Fruit fly (Drosophila melanogaster) whole organism, embryonic: ENCODE measurements around the gene CG11811.
A peak's percentile ranks its signal among the peaks of the same experiment; 100 is the strongest.

Source experiments
- Bdp1 ChIP-seq: fragments of 200-800 bp; sonication (Bioruptor generic); optimal IDR thresholded peaks from 3 replicates; lab custom pipeline; 2016; ENCODE audit warnings: missing biosample characterization, missing genetic modification characterization
- CG10267 ChIP-seq: fragments of 200-800 bp; sonication (Bioruptor generic); optimal IDR thresholded peaks from 2 replicates; lab custom pipeline; 2018; ENCODE audit warnings: missing biosample characterization, mild to moderate bottlenecking, missing genetic modification characterization, moderate library complexity
- CG11695 ChIP-seq: fragments of 200-800 bp; sonication (Bioruptor generic); IDR thresholded peaks from 3 replicates; pipeline ENCODE4 v1.3.6; 2022; ENCODE audit warnings: missing biosample characterization, missing genetic modification characterization
- CG12219 ChIP-seq: fragments of 200-800 bp; sonication (Bioruptor generic); optimal IDR thresholded peaks from 3 replicates; lab custom pipeline; 2018; ENCODE audit warnings: missing biosample characterization, mild to moderate bottlenecking, missing genetic modification characterization
- CG1529 ChIP-seq: fragments of 200-800 bp; sonication (Bioruptor generic); optimal IDR thresholded peaks from 3 replicates; lab custom pipeline; 2018; ENCODE audit warnings: missing biosample characterization, missing genetic modification characterization
- CG15601 ChIP-seq: fragments of 200-800 bp; sonication (Bioruptor generic); optimal IDR thresholded peaks from 3 replicates; lab custom pipeline; 2019; ENCODE audit warnings: missing biosample characterization, mild to moderate bottlenecking, missing genetic modification characterization, moderate library complexity
- CG17361 ChIP-seq: fragments of 200-800 bp; sonication (Bioruptor generic); IDR thresholded peaks from 3 replicates; pipeline ENCODE4 v1.3.6; 2022; ENCODE audit warnings: missing biosample characterization, missing genetic modification characterization
- CG18619 ChIP-seq: fragments of 200-800 bp; sonication (Bioruptor generic); optimal IDR thresholded peaks from 3 replicates; lab custom pipeline; 2017; ENCODE audit warnings: missing biosample characterization, mild to moderate bottlenecking, missing genetic modification characterization
- CG30020 ChIP-seq: fragments of 200-800 bp; optimal IDR thresholded peaks from 2 replicates; lab custom pipeline; 2019; ENCODE audit warnings: missing biosample characterization, mild to moderate bottlenecking, missing genetic modification characterization, moderate library complexity
- CG3163 ChIP-seq: fragments of 200-800 bp; sonication (Bioruptor generic); optimal IDR thresholded peaks from 3 replicates; lab custom pipeline; 2016; ENCODE audit warnings: missing biosample characterization, missing genetic modification characterization
- CG32532 ChIP-seq: fragments of 200-800 bp; sonication (Bioruptor generic); IDR thresholded peaks from 2 replicates; pipeline ENCODE4 v1.3.6; 2022; ENCODE audit warnings: missing biosample characterization, missing genetic modification characterization
- CG6791 ChIP-seq: fragments of 200-800 bp; sonication (Bioruptor generic); IDR thresholded peaks from 3 replicates; pipeline ENCODE4 v1.3.6; 2022; ENCODE audit warnings: missing biosample characterization, missing genetic modification characterization; ENCODE audit not compliant: partially characterized antibody
- CG6854 ChIP-seq: fragments of 200-800 bp; sonication (Bioruptor generic); optimal IDR thresholded peaks from 3 replicates; lab custom pipeline; 2017; ENCODE audit warnings: missing biosample characterization, mild to moderate bottlenecking, missing genetic modification characterization
- CG7271 ChIP-seq: fragments of 200-800 bp; sonication (Bioruptor generic); optimal IDR thresholded peaks from 2 replicates; lab custom pipeline; 2018; ENCODE audit warnings: missing biosample characterization, mild to moderate bottlenecking, missing genetic modification characterization, moderate library complexity
- CG9797 ChIP-seq: fragments of 200-800 bp; sonication (Bioruptor generic); optimal IDR thresholded peaks from 3 replicates; lab custom pipeline; 2018; ENCODE audit warnings: missing biosample characterization, mild to moderate bottlenecking, missing genetic modification characterization
- CHES-1-like ChIP-seq: fragments of 200-800 bp; sonication (Bioruptor generic); optimal IDR thresholded peaks from 2 replicates; lab custom pipeline; 2016; ENCODE audit warnings: missing biosample characterization, missing genetic modification characterization
- Chrac-16 ChIP-seq: fragments of 200-800 bp; sonication (Bioruptor generic); optimal IDR thresholded peaks from 3 replicates; lab custom pipeline; 2016; ENCODE audit warnings: missing biosample characterization, missing genetic modification characterization
- Dad ChIP-seq: fragments of 200-800 bp; sonication (Bioruptor generic); optimal IDR thresholded peaks from 3 replicates; lab custom pipeline; 2016; ENCODE audit warnings: missing biosample characterization, missing genetic modification characterization
- Dll ChIP-seq: fragments of 200-800 bp; sonication (Bioruptor generic); IDR thresholded peaks from 4 replicates; pipeline ENCODE4 v1.3.6; 2022; ENCODE audit warnings: missing biosample characterization, missing genetic modification characterization; ENCODE audit not compliant: partially characterized antibody
- HHEX ChIP-seq: fragments of 200-800 bp; sonication (Bioruptor generic); optimal IDR thresholded peaks from 3 replicates; lab custom pipeline; 2017; ENCODE audit warnings: missing biosample characterization, mild to moderate bottlenecking, missing genetic modification characterization, missing genetic modification reagents
- HLH3B ChIP-seq: fragments of 200-800 bp; sonication (Bioruptor generic); IDR thresholded peaks from 2 replicates; pipeline ENCODE4 v1.3.6; 2022; ENCODE audit warnings: missing biosample characterization, missing genetic modification characterization
- HmgZ ChIP-seq: fragments of 200-800 bp; sonication (Bioruptor generic); optimal IDR thresholded peaks from 2 replicates; lab custom pipeline; 2018; ENCODE audit warnings: missing biosample characterization, mild to moderate bottlenecking, missing genetic modification characterization
- NC2β ChIP-seq: fragments of 200-800 bp; sonication (Bioruptor generic); optimal IDR thresholded peaks from 2 replicates; lab custom pipeline; 2016; ENCODE audit warnings: missing biosample characterization, missing genetic modification characterization
- Spps ChIP-seq: fragments of 200-800 bp; sonication (Bioruptor generic); optimal IDR thresholded peaks from 2 replicates; lab custom pipeline; 2018; ENCODE audit warnings: missing biosample characterization, mild to moderate bottlenecking, missing genetic modification characterization
- Xrp1 ChIP-seq: fragments of 200-800 bp; sonication (Bioruptor generic); IDR thresholded peaks from 2 replicates; pipeline ENCODE4 v1.3.6; 2022; ENCODE audit warnings: missing biosample characterization, missing genetic modification characterization
- ac ChIP-seq: fragments of 200-800 bp; sonication (Bioruptor generic); optimal IDR thresholded peaks from 3 replicates; lab custom pipeline; 2017; ENCODE audit warnings: missing biosample characterization, mild to moderate bottlenecking, missing genetic modification characterization
- ase ChIP-seq: fragments of 200-800 bp; sonication (Bioruptor generic); IDR thresholded peaks from 3 replicates; pipeline ENCODE4 v1.3.6; 2022; ENCODE audit warnings: missing biosample characterization, missing genetic modification characterization
- bbx ChIP-seq: fragments of 200-800 bp; sonication (Bioruptor generic); IDR thresholded peaks from 2 replicates; pipeline ENCODE4 v1.3.6; 2022; ENCODE audit warnings: missing biosample characterization, missing genetic modification characterization; ENCODE audit not compliant: partially characterized antibody
- chif ChIP-seq, 2 experiments: fragments of 200-800 bp; sonication (Bioruptor generic); optimal IDR thresholded peaks; 3 replicates each; lab custom pipeline; 2016; ENCODE audit warnings: missing biosample characterization in 2 of 2, missing genetic modification characterization in 2 of 2
- crc ChIP-seq: fragments of 200-800 bp; sonication (Bioruptor generic); optimal IDR thresholded peaks from 2 replicates; lab custom pipeline; 2016; ENCODE audit warnings: missing biosample characterization, missing genetic modification characterization
- fd102C ChIP-seq: fragments of 200-800 bp; sonication (Bioruptor generic); optimal IDR thresholded peaks from 2 replicates; lab custom pipeline; 2018; ENCODE audit warnings: missing biosample characterization, mild to moderate bottlenecking, missing genetic modification characterization, moderate library complexity
- fd96Cb ChIP-seq: fragments of 200-800 bp; sonication (Bioruptor generic); optimal IDR thresholded peaks from 2 replicates; lab custom pipeline; 2018; ENCODE audit warnings: missing biosample characterization, mild to moderate bottlenecking, missing genetic modification characterization, moderate library complexity
- ftz-f1 ChIP-seq: fragments of 200-800 bp; sonication (Bioruptor generic); optimal IDR thresholded peaks from 2 replicates; lab custom pipeline; 2016; ENCODE audit warnings: missing biosample characterization, missing genetic modification characterization
- fu2 ChIP-seq: fragments of 200-800 bp; sonication (Bioruptor generic); optimal IDR thresholded peaks from 2 replicates; lab custom pipeline; 2016; ENCODE audit warnings: missing biosample characterization, missing genetic modification characterization
- gfzf ChIP-seq: fragments of 200-800 bp; sonication (Bioruptor generic); optimal IDR thresholded peaks from 2 replicates; lab custom pipeline; 2016; ENCODE audit warnings: missing biosample characterization, mild to moderate bottlenecking, missing genetic modification characterization, moderate library complexity
- gt ChIP-seq: fragments of 200-800 bp; sonication (Bioruptor generic); IDR thresholded peaks from 2 replicates; pipeline ENCODE4 v1.3.6; 2022; ENCODE audit warnings: missing biosample characterization, missing genetic modification characterization
- ham ChIP-seq: fragments of 200-800 bp; sonication (Bioruptor generic); IDR thresholded peaks from 2 replicates; pipeline ENCODE4 v1.3.6; 2022; ENCODE audit warnings: missing biosample characterization, missing genetic modification characterization
- hbn ChIP-seq: fragments of 200-800 bp; sonication (Bioruptor generic); IDR thresholded peaks from 2 replicates; pipeline ENCODE4 v1.3.6; 2022; ENCODE audit warnings: missing biosample characterization, missing genetic modification characterization; ENCODE audit not compliant: partially characterized antibody
- jing ChIP-seq: fragments of 200-800 bp; sonication (Bioruptor generic); optimal IDR thresholded peaks from 2 replicates; lab custom pipeline; 2018; ENCODE audit warnings: missing biosample characterization, mild to moderate bottlenecking, missing genetic modification characterization
- nerfin-2 ChIP-seq: fragments of 200-800 bp; sonication (Bioruptor generic); IDR thresholded peaks from 2 replicates; pipeline ENCODE4 v1.3.6; 2022; ENCODE audit warnings: missing biosample characterization, missing genetic modification characterization; ENCODE audit not compliant: partially characterized antibody
- nom ChIP-seq: fragments of 200-800 bp; sonication (Bioruptor generic); optimal IDR thresholded peaks from 2 replicates; lab custom pipeline; 2017; ENCODE audit warnings: missing biosample characterization, missing genetic modification characterization, mild to moderate bottlenecking, moderate library complexity, missing genetic modification reagents
- oc ChIP-seq: fragments of 200-800 bp; sonication (Bioruptor generic); optimal IDR thresholded peaks from 2 replicates; lab custom pipeline; 2018; ENCODE audit warnings: missing biosample characterization, mild to moderate bottlenecking, missing genetic modification characterization, moderate library complexity
- onecut ChIP-seq: fragments of 200-800 bp; sonication (Bioruptor generic); IDR thresholded peaks from 2 replicates; pipeline ENCODE4 v1.3.6; 2022; ENCODE audit warnings: missing biosample characterization, missing genetic modification characterization
- p53 ChIP-seq: fragments of 200-800 bp; sonication (Bioruptor generic); optimal IDR thresholded peaks from 2 replicates; lab custom pipeline; 2016; ENCODE audit warnings: missing biosample characterization, missing genetic modification characterization
- peb ChIP-seq: fragments of 200-800 bp; sonication (Bioruptor generic); IDR thresholded peaks from 2 replicates; pipeline ENCODE4 v1.3.6; 2022; ENCODE audit warnings: missing biosample characterization, missing genetic modification characterization
- pho ChIP-seq: fragments of 200-800 bp; sonication (Bioruptor generic); optimal IDR thresholded peaks from 2 replicates; lab custom pipeline; 2016; ENCODE audit warnings: missing biosample characterization, missing genetic modification characterization
- pros ChIP-seq: fragments of 200-800 bp; sonication (Bioruptor generic); optimal IDR thresholded peaks from 3 replicates; lab custom pipeline; 2019; ENCODE audit warnings: missing biosample characterization, mild to moderate bottlenecking, missing genetic modification characterization, moderate library complexity
- so ChIP-seq: fragments of 200-800 bp; sonication (Bioruptor generic); IDR thresholded peaks from 3 replicates; pipeline ENCODE4 v1.3.6; 2022; ENCODE audit warnings: missing biosample characterization, missing genetic modification characterization
- z ChIP-seq: fragments of 200-800 bp; sonication (Bioruptor generic); IDR thresholded peaks from 3 replicates; pipeline ENCODE4 v1.3.6; 2022; ENCODE audit warnings: missing biosample characterization, missing genetic modification characterization

The CG11811 gene

DNA sequence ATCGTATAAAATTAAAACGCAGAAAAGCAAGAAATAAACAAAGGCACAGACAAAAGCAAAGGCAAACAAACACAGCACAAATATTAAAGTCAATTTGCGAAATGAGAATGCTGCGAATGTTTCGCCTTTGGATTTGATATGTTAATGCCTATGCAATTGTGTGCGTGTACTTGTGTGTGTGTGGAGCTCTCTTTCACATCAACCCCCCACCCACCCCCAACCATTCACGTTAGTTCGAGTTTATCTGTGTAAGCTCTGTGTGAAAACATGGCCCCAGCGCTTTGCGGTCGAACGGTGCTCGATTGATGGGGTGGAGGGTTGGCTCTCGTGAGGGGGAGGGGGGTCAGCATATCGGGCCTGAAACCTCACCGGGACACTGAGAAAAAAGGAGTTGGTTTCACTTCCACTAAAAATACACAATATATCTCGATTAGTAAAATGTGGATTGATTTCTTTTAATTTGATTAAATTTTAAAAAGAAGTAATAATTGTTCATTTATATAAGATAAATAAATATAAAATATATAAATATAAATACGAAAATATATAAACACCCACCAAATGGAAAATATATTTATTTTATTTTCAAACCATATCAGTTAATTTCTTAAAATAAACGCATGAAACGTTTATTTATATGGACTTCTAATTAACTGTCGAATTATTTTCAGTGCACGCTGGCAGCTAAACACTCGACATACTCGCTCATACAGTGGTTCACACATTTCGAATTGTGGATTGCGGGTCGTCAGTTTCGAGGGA, 47.7 kb downstream of the CG11811 start (continued):
- TF ChIP-seq CG30020 (tag; lab: Kevin White, UChicago), result peak; percentile 66
- peak; percentile 38 for TF ChIP-seq CG6854 (GFP tag; lab: Kevin White, UChicago)
- no peak for TF ChIP-seq ac (GFP tag; lab: Kevin White, UChicago)
- TF ChIP-seq Dad (GFP tag; lab: Kevin White, UChicago), result no peak
- TF ChIP-seq peb (GFP tag; lab: Robert Waterston, UW), result no peak; the same call in 1 of the 2 replicates
- peak; percentile 72; the same call in 2 of the 3 replicates for TF ChIP-seq so (GFP tag; lab: Robert Waterston, UW)
- TF ChIP-seq HLH3B (GFP tag; lab: Robert Waterston, UW), result peak; percentile 90
- TF ChIP-seq gfzf (GFP tag; lab: Kevin White, UChicago), result no peak
- peak; percentile 86 for TF ChIP-seq CG18619 (GFP tag; lab: Kevin White, UChicago)
- TF ChIP-seq HHEX, result peak; percentile 83
- TF ChIP-seq CG6791 (GFP tag; lab: Robert Waterston, UW), result no peak
- TF ChIP-seq CG11695, result peak; percentile 91
- TF ChIP-seq HmgZ (tag; lab: Kevin White, UChicago), result no peak
- peak; percentile 63; the same call in 1 of the 3 replicates for TF ChIP-seq ase (GFP tag; lab: Robert Waterston, UW)
- TF ChIP-seq CG17361 (GFP tag; lab: Robert Waterston, UW), result peak; percentile 92
- peak; percentile 71; the same call in 2 of the 3 replicates for TF ChIP-seq z (GFP tag; lab: Robert Waterston, UW)
- TF ChIP-seq fd102C, result no peak
- TF ChIP-seq CG3163 (GFP tag; lab: Kevin White, UChicago), result no peak
- peak; percentile 69 for TF ChIP-seq Chrac-16
- peak in 1 of 2 experiments; percentile 27 for TF ChIP-seq chif (GFP tag; optimal IDR thresholded peaks at IDR 0.05; lab: Kevin White, UChicago)
- TF ChIP-seq oc (tag; lab: Kevin White, UChicago), result peak; percentile 52
- 0 out of 2 replicates have a peak, but pooled peaks have one; percentile 40 for TF ChIP-seq ham (GFP tag; lab: Robert Waterston, UW)
- no peak for TF ChIP-seq bbx (GFP tag; lab: Robert Waterston, UW)
- peak; percentile 62 for TF ChIP-seq CG15601 (tag; lab: Kevin White, UChicago)
- TF ChIP-seq CG10267 (tag; lab: Kevin White, UChicago), result peak; percentile 86
- TF ChIP-seq fd96Cb (tag; lab: Kevin White, UChicago), result peak; percentile 87
- TF ChIP-seq Bdp1 (GFP tag; lab: Kevin White, UChicago), result no peak
- TF ChIP-seq pho (GFP tag; lab: Kevin White, UChicago), result no peak
- peak; percentile 91 for TF ChIP-seq CG32532
- peak; percentile 55 for TF ChIP-seq gt
- TF ChIP-seq p53 (GFP tag; lab: Kevin White, UChicago), result no peak
- no peak for TF ChIP-seq Spps
- TF ChIP-seq NC2β (GFP tag; lab: Kevin White, UChicago), result no peak
- no peak for TF ChIP-seq CHES-1-like
- TF ChIP-seq CG9797 (GFP tag; lab: Kevin White, UChicago), result no peak
- TF ChIP-seq CG12219 (GFP tag; lab: Kevin White, UChicago), result no peak
- no peak for TF ChIP-seq ftz-f1
- peak; percentile 85 for TF ChIP-seq Xrp1 (GFP tag; lab: Robert Waterston, UW)
- no peak for TF ChIP-seq nerfin-2 (GFP tag; lab: Robert Waterston, UW)
- peak; percentile 59; the same call in 1 of the 2 replicates for TF ChIP-seq onecut (GFP tag; lab: Robert Waterston, UW)
- TF ChIP-seq CG1529 (GFP tag; lab: Kevin White, UChicago), result no peak
- TF ChIP-seq pros, result no peak
- TF ChIP-seq crc (GFP tag; lab: Kevin White, UChicago), result no peak
- TF ChIP-seq Dll, result no peak
- no peak for TF ChIP-seq hbn (GFP tag; lab: Robert Waterston, UW)
- peak; percentile 15 for TF ChIP-seq jing (GFP tag; lab: Kevin White, UChicago)
- no peak for TF ChIP-seq fu2
- TF ChIP-seq nom (GFP tag; lab: Kevin White, UChicago), result peak; percentile 50
- peak; percentile 24 for TF ChIP-seq CG7271 (tag; lab: Kevin White, UChicago)
